Worm (Caenorhabditis elegans): ENCODE measurements around the gene hdl-2.

- TF ChIP-seq hmg-20 (GFP tag; IDR thresholded peaks at IDR 0.05) (no peak), dpl-1 (GFP tag; optimal IDR thresholded peaks at IDR 0.05) (no peak), rec-8 (tag; optimal IDR thresholded peaks at IDR 0.05) (no peak), hmg-1.2 (GFP tag; IDR thresholded peaks at IDR 0.05) (no peak), ekl-4 (GFP tag; IDR thresholded peaks at IDR 0.05) (no peak), nhr-80 (tag; optimal IDR thresholded peaks at IDR 0.05) (no peak)
Measured at ce11 chrIV:8825997-8826605, 47.8 kb upstream of the hdl-2 start.

Measured in whole organism, young adult.